Worm (Caenorhabditis elegans) whole organism, L4/young adult: ENCODE measurements around the gene irld-12.

Source experiments
- W03F9.2 ChIP-seq: fragments of 150-350 bp; optimal IDR thresholded peaks from 2 replicates; lab custom pipeline; 2014; ENCODE audit warnings: missing biosample characterization, missing genetic modification characterization
- dao-5 ChIP-seq: sonication (generic microtip); optimal IDR thresholded peaks from 2 replicates; lab custom pipeline; 2016; ENCODE audit warnings: missing genotype, missing genetic modification characterization, moderate library complexity, missing compliant biosample characterization
- him-1 ChIP-seq: sonication (generic microtip); optimal IDR thresholded peaks from 2 replicates; lab custom pipeline; 2016; ENCODE audit warnings: missing genotype, missing genetic modification reagents, missing genetic modification characterization, missing compliant biosample characterization

DNA sequence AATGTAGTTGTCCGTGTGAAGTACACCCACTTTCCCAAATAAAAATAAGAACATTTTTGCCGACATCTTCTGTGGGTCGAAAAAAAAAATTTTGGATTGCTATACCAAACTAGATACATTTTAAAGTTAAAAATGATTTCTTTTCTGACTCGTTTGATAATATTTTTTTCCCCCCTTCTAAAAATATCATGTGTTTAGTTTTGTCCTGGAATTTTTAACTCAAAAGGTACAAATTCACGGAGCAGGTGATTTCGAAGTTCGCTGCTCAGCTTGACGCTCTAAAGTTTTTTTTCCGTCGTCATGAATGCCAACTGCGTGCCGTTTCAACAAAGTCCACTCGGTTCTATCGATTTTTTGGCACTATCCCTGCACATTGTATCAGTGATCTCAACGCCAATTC lies 44.7 kb upstream of the irld-12 start, which contains the start of gene srh-185:
- TF ChIP-seq him-1, result no peak
- no peak for TF ChIP-seq W03F9.2 (tag; lab: Kevin White, UChicago)
- TF ChIP-seq dao-5, result no peak
